Worm (Caenorhabditis elegans): Measurements from ENCODE around the gene gpd-3.

Gene gpd-3

ce11 chrX:3154562-3154961 lies 41.4 kb upstream of the gpd-3 start:
- TF ChIP-seq mep-1 (tag; optimal IDR thresholded peaks at IDR 0.05) (no peak), lin-39 (tag; optimal IDR thresholded peaks at IDR 0.05) (no peak), F37D6.2 (tag; optimal IDR thresholded peaks at IDR 0.05) (no peak), zip-11 (GFP tag; IDR thresholded peaks at IDR 0.05) (no peak), F49E8.2 (tag; optimal IDR thresholded peaks at IDR 0.05; ENCODE audit: borderline replicate concordance) (no peak), php-3 (GFP tag; IDR thresholded peaks at IDR 0.05) (peak; percentile 34; the same call in 1 of the 2 replicates), T26A8.4 (GFP tag; IDR thresholded peaks at IDR 0.05) (no peak), arid-1 (GFP tag; conservative IDR thresholded peaks at IDR 0.05) (no peak), dmd-6 (GFP tag; IDR thresholded peaks at IDR 0.05) (0 out of 2 replicates have a peak, but pooled peaks have one; percentile 16), ztf-7 (tag; optimal IDR thresholded peaks at IDR 0.05) (peak; percentile 85), mxl-2 (GFP tag; conservative IDR thresholded peaks at IDR 0.05) (no peak), tra-1 (GFP tag; IDR thresholded peaks at IDR 0.05) (no peak), snpc-1.2 (GFP tag; IDR thresholded peaks at IDR 0.05) (no peak), hmg-1.1 (GFP tag; IDR thresholded peaks at IDR 0.05) (no peak), pqm-1 (tag; optimal IDR thresholded peaks at IDR 0.05) (no peak), gei-8 (GFP tag; optimal IDR thresholded peaks at IDR 0.05) (no peak), zfp-2 (tag; optimal IDR thresholded peaks at IDR 0.05) (no peak), dve-1 (tag; optimal IDR thresholded peaks at IDR 0.05; ENCODE audit: insufficient read depth) (peak; percentile 20), saeg-2 (GFP tag; IDR thresholded peaks at IDR 0.05) (no peak), nhr-111 (GFP tag; optimal IDR thresholded peaks at IDR 0.05) (no peak), Y105C5A.15 (GFP tag; IDR thresholded peaks at IDR 0.05) (no peak), daf-16 (GFP tag; optimal IDR thresholded peaks at IDR 0.05) (no peak), daf-16 (tag; optimal IDR thresholded peaks at IDR 0.05) (peak; percentile 4), ceh-20 (GFP tag; IDR thresholded peaks at IDR 0.05) (no peak), tag-97 (GFP tag; IDR thresholded peaks at IDR 0.05) (no peak), sdz-12 (GFP tag; optimal IDR thresholded peaks at IDR 0.05) (no peak), zag-1 (tag; optimal IDR thresholded peaks at IDR 0.05) (no peak), daf-12 (tag; optimal IDR thresholded peaks at IDR 0.05) (no peak), aha-1 (tag) (peak; percentile 31), fos-1 (tag; optimal IDR thresholded peaks at IDR 0.05) (no peak), nhr-77 (tag; optimal IDR thresholded peaks at IDR 0.05) (no peak), lir-3 (tag; optimal IDR thresholded peaks at IDR 0.05) (no peak), dpl-1 (GFP tag; optimal IDR thresholded peaks at IDR 0.05) (no peak), hlh-11 (tag; optimal IDR thresholded peaks at IDR 0.05) (no peak), mdl-1 (tag; optimal IDR thresholded peaks at IDR 0.05) (no peak), spr-3 (GFP tag; optimal IDR thresholded peaks at IDR 0.05) (no peak), unc-130 (GFP tag; optimal IDR thresholded peaks at IDR 0.05) (no peak), nhr-76 (tag; optimal IDR thresholded peaks at IDR 0.05) (no peak), mxl-3 (GFP tag; optimal IDR thresholded peaks at IDR 0.05) (no peak), rbr-2 (tag; optimal IDR thresholded peaks at IDR 0.05) (no peak), lin-29 (GFP tag; IDR thresholded peaks at IDR 0.05) (no peak), zfp-3 (GFP tag; conservative IDR thresholded peaks at IDR 0.05) (no peak), ceh-82 (tag; optimal IDR thresholded peaks at IDR 0.05) (no peak), hlh-30 (tag; optimal IDR thresholded peaks at IDR 0.05; ENCODE audit: insufficient read depth) (no peak), mes-2 (tag; optimal IDR thresholded peaks at IDR 0.05; ENCODE audit: poor library complexity, severe bottlenecking) (no peak), T20F7.1 (GFP tag; optimal IDR thresholded peaks at IDR 0.05) (no peak), daf-19 (GFP tag; conservative IDR thresholded peaks at IDR 0.05) (no peak), attf-4 (tag; optimal IDR thresholded peaks at IDR 0.05) (no peak), nhr-48 (tag; optimal IDR thresholded peaks at IDR 0.05) (no peak)
